Fruit fly (Drosophila melanogaster) whole organism, embryonic: ENCODE measurements around the gene CG5050.

Experiments
- CG10147 ChIP-seq: fragments of 200-800 bp; sonication (Bioruptor generic); optimal IDR thresholded peaks from 2 replicates; lab custom pipeline; 2019; ENCODE audit warnings: missing biosample characterization, mild to moderate bottlenecking, missing genetic modification characterization, moderate library complexity
- CG10959 ChIP-seq: fragments of 200-800 bp; sonication (Bioruptor generic); IDR thresholded peaks from 2 replicates; pipeline ENCODE4 v1.3.6; 2022; ENCODE audit warnings: missing biosample characterization, missing genetic modification characterization
- CG12219 ChIP-seq: fragments of 200-800 bp; sonication (Bioruptor generic); optimal IDR thresholded peaks from 3 replicates; lab custom pipeline; 2018; ENCODE audit warnings: missing biosample characterization, mild to moderate bottlenecking, missing genetic modification characterization
- CG14860 ChIP-seq: fragments of 200-800 bp; sonication (Bioruptor generic); IDR thresholded peaks from 3 replicates; pipeline ENCODE4 v1.3.6; 2022; ENCODE audit warnings: missing biosample characterization, missing genetic modification characterization; ENCODE audit not compliant: partially characterized antibody
- CG15269 ChIP-seq: fragments of 200-800 bp; sonication (Bioruptor generic); optimal IDR thresholded peaks from 2 replicates; lab custom pipeline; 2018; ENCODE audit warnings: missing biosample characterization, mild to moderate bottlenecking, missing genetic modification characterization, moderate library complexity
- CG15514 ChIP-seq: fragments of 200-800 bp; sonication (Bioruptor generic); optimal IDR thresholded peaks from 3 replicates; lab custom pipeline; 2017; ENCODE audit warnings: missing biosample characterization, missing genetic modification characterization, mild to moderate bottlenecking, moderate library complexity, missing genetic modification reagents
- CG16863 ChIP-seq: fragments of 200-800 bp; sonication (Bioruptor generic); optimal IDR thresholded peaks from 3 replicates; lab custom pipeline; 2016; ENCODE audit warnings: missing biosample characterization, missing genetic modification characterization
- CG17359 ChIP-seq: fragments of 200-800 bp; sonication (Bioruptor generic); optimal IDR thresholded peaks from 3 replicates; lab custom pipeline; 2018; ENCODE audit warnings: missing biosample characterization, mild to moderate bottlenecking, missing genetic modification characterization, moderate library complexity
- CG17802 ChIP-seq: fragments of 200-800 bp; sonication (Bioruptor generic); optimal IDR thresholded peaks from 2 replicates; lab custom pipeline; 2018; ENCODE audit warnings: missing biosample characterization, mild to moderate bottlenecking, missing genetic modification characterization, moderate library complexity
- CG17829 ChIP-seq: fragments of 200-800 bp; optimal IDR thresholded peaks from 2 replicates; lab custom pipeline; 2019; ENCODE audit warnings: missing biosample characterization, mild to moderate bottlenecking, missing genetic modification characterization, moderate library complexity
- CG18476 ChIP-seq: fragments of 200-800 bp; sonication (Bioruptor generic); optimal IDR thresholded peaks from 2 replicates; lab custom pipeline; 2016; ENCODE audit warnings: missing biosample characterization, mild to moderate bottlenecking, missing genetic modification characterization
- CG7357 ChIP-seq: fragments of 200-800 bp; sonication (Bioruptor generic); IDR thresholded peaks from 3 replicates; pipeline ENCODE4 v1.3.6; 2022; ENCODE audit warnings: missing biosample characterization, missing genetic modification characterization
- CG9876 ChIP-seq: fragments of 200-800 bp; sonication (Bioruptor generic); optimal IDR thresholded peaks from 2 replicates; lab custom pipeline; 2016; ENCODE audit warnings: missing biosample characterization, missing genetic modification characterization
- Camta ChIP-seq: fragments of 200-800 bp; sonication (Bioruptor generic); optimal IDR thresholded peaks from 2 replicates; lab custom pipeline; 2016; ENCODE audit warnings: missing biosample characterization, missing genetic modification characterization
- Gug ChIP-seq: fragments of 200-800 bp; sonication (Bioruptor generic); IDR thresholded peaks from 4 replicates; pipeline ENCODE4 v1.3.6; 2022; ENCODE audit warnings: missing biosample characterization, missing genetic modification characterization
- Hey ChIP-seq: fragments of 200-800 bp; sonication (Bioruptor generic); optimal IDR thresholded peaks from 3 replicates; lab custom pipeline; 2018; ENCODE audit warnings: missing biosample characterization, mild to moderate bottlenecking, missing genetic modification characterization
- Med ChIP-seq: fragments of 200-800 bp; sonication (Bioruptor generic); peaks from one replicate; lab custom pipeline; 2016; ENCODE audit warnings: missing biosample characterization, missing genetic modification characterization, mild to moderate bottlenecking, inconsistent platforms, moderate library complexity
- Mrtf ChIP-seq: fragments of 200-800 bp; sonication (Bioruptor generic); IDR thresholded peaks from 3 replicates; pipeline ENCODE4 v1.3.6; 2022; ENCODE audit warnings: missing biosample characterization, missing genetic modification characterization
- Myb ChIP-seq: fragments of 200-800 bp; sonication (Bioruptor generic); optimal IDR thresholded peaks from 2 replicates; lab custom pipeline; 2016; ENCODE audit warnings: missing biosample characterization, missing genetic modification characterization
- NC2α ChIP-seq: fragments of 200-800 bp; sonication (Bioruptor generic); optimal IDR thresholded peaks from 2 replicates; lab custom pipeline; 2016; ENCODE audit warnings: missing biosample characterization, missing genetic modification characterization
- PHDP ChIP-seq: fragments of 200-800 bp; sonication (Bioruptor generic); optimal IDR thresholded peaks from 3 replicates; lab custom pipeline; 2018; ENCODE audit warnings: missing biosample characterization, mild to moderate bottlenecking, missing genetic modification characterization, moderate library complexity
- Trl ChIP-seq, 3 experiments: fragments of >200 bp in 2 of 3; fragments of 200-800 bp in 1 of 3; sonication (Bioruptor generic) in 1 of 3; optimal IDR thresholded peaks; 2 replicates in 1 of 3; 3 replicates in 2 of 3; lab custom pipeline; 2016 to 2017; ENCODE audit warnings: missing biosample characterization in 1 of 3, missing genetic modification characterization in 1 of 3
- Usf ChIP-seq: fragments of 200-800 bp; sonication (Bioruptor generic); optimal IDR thresholded peaks from 2 replicates; lab custom pipeline; 2017; ENCODE audit warnings: missing genotype, missing biosample characterization, missing genetic modification characterization
- al ChIP-seq: fragments of 200-800 bp; sonication (Bioruptor generic); IDR thresholded peaks from 2 replicates; pipeline ENCODE4 v1.3.6; 2022; ENCODE audit warnings: missing biosample characterization, missing genetic modification characterization
- cas ChIP-seq: fragments of 200-800 bp; sonication (Bioruptor generic); IDR thresholded peaks from 2 replicates; pipeline ENCODE4 v1.3.6; 2022; ENCODE audit warnings: missing biosample characterization, missing genetic modification characterization
- crp ChIP-seq, 2 experiments: fragments of 200-800 bp; sonication (Bioruptor generic); optimal IDR thresholded peaks; 2 replicates in 1 of 2; 3 replicates in 1 of 2; lab custom pipeline; 2017; ENCODE audit warnings: missing biosample characterization in 2 of 2, missing genetic modification characterization in 2 of 2, mild to moderate bottlenecking in 1 of 2, moderate library complexity in 1 of 2
- en ChIP-seq: fragments of 200-800 bp; sonication (Bioruptor generic); optimal IDR thresholded peaks from 2 replicates; lab custom pipeline; 2016; ENCODE audit warnings: missing biosample characterization, missing genetic modification characterization
- ewg ChIP-seq: fragments of 200-800 bp; sonication (Bioruptor generic); optimal IDR thresholded peaks from 3 replicates; lab custom pipeline; 2017; ENCODE audit warnings: mild to moderate bottlenecking, missing biosample characterization, missing genetic modification reagents, missing genetic modification characterization
- h ChIP-seq: fragments of >200 bp; optimal IDR thresholded peaks from 2 replicates; lab custom pipeline; 2017
- inv ChIP-seq: fragments of 200-800 bp; sonication (Bioruptor generic); IDR thresholded peaks from 2 replicates; pipeline ENCODE4 v1.3.6; 2022; ENCODE audit warnings: missing biosample characterization, missing genetic modification characterization; ENCODE audit not compliant: partially characterized antibody
- jumu ChIP-seq: fragments of 200-800 bp; sonication (Bioruptor generic); optimal IDR thresholded peaks from 3 replicates; lab custom pipeline; 2016; ENCODE audit warnings: missing biosample characterization, missing genetic modification characterization
- ken ChIP-seq: fragments of 200-800 bp; sonication (Bioruptor generic); IDR thresholded peaks from 3 replicates; pipeline ENCODE4 v1.3.6; 2022; ENCODE audit warnings: missing biosample characterization, missing genetic modification characterization
- lab ChIP-seq: fragments of 200-800 bp; sonication (Bioruptor generic); optimal IDR thresholded peaks from 3 replicates; lab custom pipeline; 2017; ENCODE audit warnings: missing biosample characterization, missing genetic modification characterization, mild to moderate bottlenecking, moderate library complexity, missing genetic modification reagents
- lola ChIP-seq, 3 experiments: fragments of >200 bp in 2 of 3; fragments of 200-800 bp in 1 of 3; sonication (Bioruptor generic) in 1 of 3; optimal IDR thresholded peaks; 2 replicates each; lab custom pipeline; 2017 to 2019; ENCODE audit warnings: missing biosample characterization in 3 of 3, missing genetic modification characterization in 3 of 3, mild to moderate bottlenecking in 1 of 3, moderate library complexity in 1 of 3
- mam ChIP-seq: fragments of 200-800 bp; sonication (Bioruptor generic); optimal IDR thresholded peaks from 3 replicates; lab custom pipeline; 2016; ENCODE audit warnings: missing biosample characterization, missing genetic modification characterization
- nau ChIP-seq: fragments of 200-800 bp; sonication (Bioruptor generic); optimal IDR thresholded peaks from 3 replicates; lab custom pipeline; 2017; ENCODE audit warnings: missing biosample characterization, mild to moderate bottlenecking, missing genetic modification characterization, missing genetic modification reagents
- pan ChIP-seq, 4 experiments: fragments of >200 bp in 3 of 4; fragments of 200-800 bp in 1 of 4; sonication (Bioruptor generic) in 1 of 4; optimal IDR thresholded peaks in 3 of 4; IDR thresholded peaks in 1 of 4; 2 replicates each; pipeline versions ENCODE4 v1.3.6 to Lab custom; 2017 to 2022; ENCODE audit warnings: missing biosample characterization in 2 of 4, missing genetic modification characterization in 2 of 4, mixed read lengths in 1 of 4
- psq ChIP-seq: fragments of 200-800 bp; sonication (Bioruptor generic); optimal IDR thresholded peaks from 2 replicates; lab custom pipeline; 2017; ENCODE audit warnings: missing biosample characterization, missing genetic modification characterization
- sr ChIP-seq: fragments of 200-800 bp; sonication (Bioruptor generic); IDR thresholded peaks from 3 replicates; pipeline ENCODE4 v1.3.6; 2022; ENCODE audit warnings: missing biosample characterization, missing genetic modification characterization
- sug ChIP-seq: fragments of 200-800 bp; optimal IDR thresholded peaks from 2 replicates; lab custom pipeline; 2019; ENCODE audit warnings: missing biosample characterization, mild to moderate bottlenecking, missing genetic modification characterization, moderate library complexity
- tll ChIP-seq, 2 experiments: fragments of 200-800 bp in 1 of 2; fragments of >200 bp in 1 of 2; sonication (Bioruptor generic) in 1 of 2; optimal IDR thresholded peaks; 2 replicates each; lab custom pipeline; 2017 to 2019; ENCODE audit warnings: missing biosample characterization in 2 of 2, missing genetic modification characterization in 2 of 2, mild to moderate bottlenecking in 1 of 2, moderate library complexity in 1 of 2
- usp ChIP-seq: fragments of >200 bp; optimal IDR thresholded peaks from 2 replicates; lab custom pipeline; 2017; ENCODE audit warnings: missing biosample characterization, missing genetic modification characterization

The CG5050 gene

dm6 chr2L:17449608-17450504 is 2.9 kb upstream of the CG5050 start, which contains the start of gene dl (continued):
- TF ChIP-seq psq (GFP tag; lab: Kevin White, UChicago) (no peak), CG14860 (GFP tag; lab: Robert Waterston, UW) (no peak), CG15514 (GFP tag; lab: Kevin White, UChicago) (peak; percentile 14)

dm6 chr2L:17450505-17451415 is 2.0 kb upstream of the CG5050 start:
- peak; percentile 70 for TF ChIP-seq lab (GFP tag; lab: Kevin White, UChicago)
- TF ChIP-seq lola (GFP tag; optimal IDR thresholded peaks at IDR 0.05; lab: Kevin White, UChicago) = no peak
- TF ChIP-seq mam (GFP tag; lab: Kevin White, UChicago) = peak; percentile 33
- peak; percentile 62 for TF ChIP-seq CG17359 (tag; lab: Kevin White, UChicago)
- 0 out of 2 replicates have a peak, but pooled peaks have one; percentile 30 for TF ChIP-seq al
- TF ChIP-seq CG17802 (tag; lab: Kevin White, UChicago) = no peak
- no peak for TF ChIP-seq Hey (tag; lab: Kevin White, UChicago)
- peak; percentile 28 for TF ChIP-seq ewg
- TF ChIP-seq ken = peak; percentile 46; the same call in 1 of the 3 replicates
- no peak for TF ChIP-seq Mrtf
- no peak for TF ChIP-seq CG16863 (GFP tag; lab: Kevin White, UChicago)
- peak; percentile 75 for TF ChIP-seq CG15269
- TF ChIP-seq Med (GFP tag; lab: Kevin White, UChicago) = peak; percentile 88
- no peak for TF ChIP-seq CG17829 (tag; lab: Kevin White, UChicago)
- TF ChIP-seq crp (GFP tag; optimal IDR thresholded peaks at IDR 0.05; lab: Kevin White, UChicago) = peak in 1 of 2 experiments; percentile 13
- TF ChIP-seq pan (optimal IDR thresholded peaks at IDR 0.05; lab: Kevin White, UChicago) = no peak
- peak in 1 of 2 experiments; percentile 76 for TF ChIP-seq pan (GFP tag; optimal IDR thresholded peaks at IDR 0.05 in 1 of 2, IDR thresholded peaks at IDR 0.05 in 1 of 2)
- no peak for TF ChIP-seq h
- TF ChIP-seq CG9876 (GFP tag; lab: Kevin White, UChicago) = no peak
- TF ChIP-seq CG12219 (GFP tag; lab: Kevin White, UChicago) = peak; percentile 20
- TF ChIP-seq Trl (optimal IDR thresholded peaks at IDR 0.05; lab: Kevin White, UChicago) = peak in 1 of 2 experiments; percentile 25
- TF ChIP-seq Trl (GFP tag; optimal IDR thresholded peaks at IDR 0.05; lab: Kevin White, UChicago) = peak; percentile 51
- TF ChIP-seq inv (GFP tag; lab: Robert Waterston, UW) = no peak
- peak; percentile 74 for TF ChIP-seq PHDP (tag; lab: Kevin White, UChicago)
- TF ChIP-seq en (GFP tag; lab: Kevin White, UChicago) = peak; percentile 15
- peak; percentile 69 for TF ChIP-seq cas (GFP tag; lab: Robert Waterston, UW)
- no peak for TF ChIP-seq usp (GFP tag; lab: Kevin White, UChicago)
- TF ChIP-seq Camta (GFP tag; lab: Kevin White, UChicago) = no peak
- peak; percentile 46 for TF ChIP-seq CG18476
- TF ChIP-seq jumu (GFP tag; lab: Kevin White, UChicago) = no peak
- TF ChIP-seq CG7357 (GFP tag; lab: Robert Waterston, UW) = no peak
- no peak for TF ChIP-seq CG10959 (GFP tag; lab: Robert Waterston, UW)
- TF ChIP-seq Usf (GFP tag; lab: Kevin White, UChicago) = no peak
- peak; percentile 75 for TF ChIP-seq CG10147
- no peak for TF ChIP-seq NC2α (GFP tag; lab: Kevin White, UChicago)
- no peak for TF ChIP-seq sr (GFP tag; lab: Robert Waterston, UW)
- peak; percentile 26 for TF ChIP-seq Myb (GFP tag; lab: Kevin White, UChicago)
- peak; percentile 60 for TF ChIP-seq nau (GFP tag; lab: Kevin White, UChicago)
- TF ChIP-seq sug (tag; lab: Kevin White, UChicago) = peak; percentile 60
- no peak for TF ChIP-seq Gug (GFP tag; lab: Robert Waterston, UW)
- TF ChIP-seq CG15514 (GFP tag; lab: Kevin White, UChicago) = peak; percentile 46
- no peak for TF ChIP-seq tll (GFP tag; optimal IDR thresholded peaks at IDR 0.05; lab: Kevin White, UChicago)
